Worm (Caenorhabditis elegans) whole organism, L3 larva: ENCODE data around the gene F38A5.8.

Source experiments
- R02D3.7 ChIP-seq: fragments of 150-350 bp; optimal IDR thresholded peaks from 2 replicates; lab custom pipeline; 2014; ENCODE audit warnings: missing biosample characterization, missing genetic modification characterization
- ZK546.5 ChIP-seq: sonication (generic microtip); optimal IDR thresholded peaks from 2 replicates; lab custom pipeline; 2017; ENCODE audit warnings: missing biosample characterization, missing genetic modification characterization
- aly-2 ChIP-seq: fragments of 150-350 bp; optimal IDR thresholded peaks from 2 replicates; lab custom pipeline; 2014; ENCODE audit warnings: missing biosample characterization, missing genetic modification characterization
- ama-1 ChIP-seq: fragments of 150-350 bp; optimal IDR thresholded peaks from 2 replicates; lab custom pipeline; 2018
- ceh-16 ChIP-seq: sonication (generic microtip); optimal IDR thresholded peaks from 2 replicates; lab custom pipeline; 2017; ENCODE audit warnings: missing biosample characterization, missing genetic modification characterization
- ceh-28 ChIP-seq: fragments of 150-350 bp; optimal IDR thresholded peaks from 2 replicates; lab custom pipeline; 2014; ENCODE audit warnings: missing biosample characterization, missing genetic modification reagents, missing genetic modification characterization
- ceh-82 ChIP-seq: fragments of 150-350 bp; optimal IDR thresholded peaks from 2 replicates; lab custom pipeline; 2014; ENCODE audit warnings: missing biosample characterization, missing genetic modification characterization
- ceh-9 ChIP-seq: sonication (generic microtip); optimal IDR thresholded peaks from 2 replicates; lab custom pipeline; 2018; ENCODE audit warnings: missing biosample characterization, missing genetic modification characterization
- daf-12 ChIP-seq: fragments of 150-350 bp; optimal IDR thresholded peaks from 2 replicates; lab custom pipeline; 2014; ENCODE audit warnings: missing biosample characterization, missing genetic modification reagents, missing genetic modification characterization
- egl-27 ChIP-seq: sonication (generic microtip); optimal IDR thresholded peaks from 4 replicates; lab custom pipeline; 2017; ENCODE audit warnings: missing biosample characterization, missing genetic modification reagents, missing genetic modification characterization
- egl-5 ChIP-seq: fragments of 150-350 bp; optimal IDR thresholded peaks from 2 replicates; lab custom pipeline; 2017; ENCODE audit warnings: missing biosample characterization, missing genetic modification reagents, missing genetic modification characterization, inconsistent platforms
- elt-1 ChIP-seq: fragments of 150-350 bp; optimal IDR thresholded peaks from 2 replicates; lab custom pipeline; 2014; ENCODE audit warnings: missing biosample characterization, missing genetic modification characterization
- elt-2 ChIP-seq: sonication (generic microtip); optimal IDR thresholded peaks from 2 replicates; lab custom pipeline; 2016; ENCODE audit warnings: missing genetic modification reagents, mild to moderate bottlenecking, missing genetic modification characterization, missing compliant biosample characterization
- elt-3 ChIP-seq, 3 experiments: fragments of 150-350 bp in 1 of 3; sonication (generic microtip) in 2 of 3; optimal IDR thresholded peaks; 2 replicates in 2 of 3; 4 replicates in 1 of 3; lab custom pipeline; 2014 to 2017; ENCODE audit warnings: missing biosample characterization in 3 of 3, missing genetic modification characterization in 3 of 3
- eor-1 ChIP-seq, 2 experiments: fragments of 150-350 bp; optimal IDR thresholded peaks; 2 replicates each; lab custom pipeline; 2014 to 2018; ENCODE audit warnings: missing biosample characterization in 2 of 2, missing genetic modification characterization in 2 of 2
- fkh-10 ChIP-seq: sonication (generic microtip); optimal IDR thresholded peaks from 2 replicates; lab custom pipeline; 2017; ENCODE audit warnings: missing biosample characterization, missing genetic modification reagents, missing genetic modification characterization
- fkh-2 ChIP-seq: fragments of 150-350 bp; optimal IDR thresholded peaks from 2 replicates; lab custom pipeline; 2014; ENCODE audit warnings: missing biosample characterization, missing genetic modification reagents, missing genetic modification characterization
- fos-1 ChIP-seq: fragments of 150-350 bp; optimal IDR thresholded peaks from 2 replicates; lab custom pipeline; 2014; ENCODE audit warnings: missing biosample characterization, missing genetic modification characterization
- hmg-11 ChIP-seq: sonication (generic microtip); optimal IDR thresholded peaks from 2 replicates; lab custom pipeline; 2016; ENCODE audit warnings: missing genetic modification characterization, missing compliant biosample characterization
- jun-1 ChIP-seq: fragments of 150-350 bp; optimal IDR thresholded peaks from 2 replicates; lab custom pipeline; 2014; ENCODE audit warnings: missing biosample characterization, missing genetic modification reagents, missing genetic modification characterization
- lin-15B ChIP-seq: fragments of 150-350 bp; optimal IDR thresholded peaks from 2 replicates; lab custom pipeline; 2014; ENCODE audit warnings: missing biosample characterization, missing genetic modification characterization
- lin-39 ChIP-seq: fragments of 150-350 bp; optimal IDR thresholded peaks from 2 replicates; lab custom pipeline; 2018; ENCODE audit warnings: missing biosample characterization, missing genetic modification reagents, missing genetic modification characterization
- lsy-12 ChIP-seq: sonication (generic microtip); optimal IDR thresholded peaks from 2 replicates; lab custom pipeline; 2016; ENCODE audit warnings: mild to moderate bottlenecking, missing genetic modification characterization, missing compliant biosample characterization
- mdl-1 ChIP-seq: fragments of 150-350 bp; optimal IDR thresholded peaks from 2 replicates; lab custom pipeline; 2014; ENCODE audit warnings: missing biosample characterization, missing genetic modification characterization
- mml-1 ChIP-seq: fragments of 150-350 bp; sonication (generic microtip); optimal IDR thresholded peaks from 3 replicates; lab custom pipeline; 2014; ENCODE audit warnings: missing biosample characterization, missing genetic modification characterization
- nfya-1 ChIP-seq: sonication (generic microtip); optimal IDR thresholded peaks from 2 replicates; lab custom pipeline; 2017; ENCODE audit warnings: missing genetic modification characterization, mild to moderate bottlenecking, missing compliant biosample characterization, antibody characterized with exemption, moderate library complexity; ENCODE audit not compliant: insufficient read depth
- nhr-11 ChIP-seq: fragments of 150-350 bp; optimal IDR thresholded peaks from 2 replicates; lab custom pipeline; 2014; ENCODE audit warnings: missing biosample characterization, missing genetic modification characterization
- nhr-12 ChIP-seq: fragments of 150-350 bp; optimal IDR thresholded peaks from 2 replicates; lab custom pipeline; 2014; ENCODE audit warnings: missing biosample characterization, missing genetic modification characterization
- nhr-23 ChIP-seq: fragments of 150-350 bp; optimal IDR thresholded peaks from 2 replicates; lab custom pipeline; 2014; ENCODE audit warnings: missing biosample characterization, missing genetic modification reagents, missing genetic modification characterization
- nhr-237 ChIP-seq: fragments of 150-350 bp; optimal IDR thresholded peaks from 2 replicates; lab custom pipeline; 2014; ENCODE audit warnings: missing biosample characterization, missing genetic modification characterization
- nhr-25 ChIP-seq: sonication (generic microtip); optimal IDR thresholded peaks from 2 replicates; lab custom pipeline; 2017; ENCODE audit warnings: missing biosample characterization, missing genetic modification characterization
- nhr-28 ChIP-seq: fragments of 150-350 bp; optimal IDR thresholded peaks from 2 replicates; lab custom pipeline; 2014; ENCODE audit warnings: missing biosample characterization, missing genetic modification characterization
- nhr-43 ChIP-seq: sonication (generic microtip); optimal IDR thresholded peaks from 2 replicates; lab custom pipeline; 2016; ENCODE audit warnings: mild to moderate bottlenecking, missing genetic modification characterization, missing compliant biosample characterization; ENCODE audit not compliant: poor library complexity, severe bottlenecking
- nhr-67 ChIP-seq: fragments of 150-350 bp; optimal IDR thresholded peaks from 2 replicates; lab custom pipeline; 2014; ENCODE audit warnings: missing biosample characterization, missing genetic modification characterization
- nhr-76 ChIP-seq: fragments of 150-350 bp; sonication (generic microtip); optimal IDR thresholded peaks from 5 replicates; lab custom pipeline; 2014; ENCODE audit warnings: missing biosample characterization, missing genetic modification characterization
- nhr-77 ChIP-seq: fragments of 150-350 bp; optimal IDR thresholded peaks from 2 replicates; lab custom pipeline; 2014; ENCODE audit warnings: missing biosample characterization, missing genetic modification characterization
- pha-4 ChIP-seq: fragments of 150-350 bp; optimal IDR thresholded peaks from 2 replicates; lab custom pipeline; 2014; ENCODE audit warnings: missing biosample characterization, missing genetic modification reagents, missing genetic modification characterization
- pqm-1 ChIP-seq: fragments of 150-350 bp; optimal IDR thresholded peaks from 2 replicates; lab custom pipeline; 2017; ENCODE audit warnings: missing biosample characterization, missing genetic modification characterization, inconsistent platforms
- sea-2 ChIP-seq: fragments of 150-350 bp; sonication (generic microtip); optimal IDR thresholded peaks from 4 replicates; lab custom pipeline; 2014; ENCODE audit warnings: missing biosample characterization, missing genetic modification reagents, missing genetic modification characterization
- skn-1 ChIP-seq: fragments of 150-350 bp; optimal IDR thresholded peaks from 2 replicates; lab custom pipeline; 2014; ENCODE audit warnings: missing biosample characterization, missing genetic modification characterization
- snpc-4 ChIP-seq: fragments of 150-350 bp; optimal IDR thresholded peaks from 2 replicates; lab custom pipeline; 2014; ENCODE audit warnings: missing biosample characterization, missing genetic modification characterization
- tbx-2 ChIP-seq: sonication (generic microtip); optimal IDR thresholded peaks from 2 replicates; lab custom pipeline; 2016; ENCODE audit warnings: mild to moderate bottlenecking, missing genetic modification characterization, missing compliant biosample characterization
- unc-39 ChIP-seq: sonication (generic microtip); optimal IDR thresholded peaks from 4 replicates; lab custom pipeline; 2017; ENCODE audit warnings: missing biosample characterization, missing genetic modification characterization
- unc-62 ChIP-seq: fragments of 150-350 bp; sonication (generic microtip); optimal IDR thresholded peaks from 4 replicates; lab custom pipeline; 2014; ENCODE audit warnings: missing biosample characterization, missing genetic modification reagents, missing genetic modification characterization
- zag-1 ChIP-seq: fragments of 150-350 bp; optimal IDR thresholded peaks from 2 replicates; lab custom pipeline; 2014; ENCODE audit warnings: missing biosample characterization, missing genetic modification characterization
- ztf-11 ChIP-seq: fragments of 150-350 bp; optimal IDR thresholded peaks from 2 replicates; lab custom pipeline; 2014; ENCODE audit warnings: missing biosample characterization, missing genetic modification characterization
- ztf-4 ChIP-seq: fragments of 150-350 bp; optimal IDR thresholded peaks from 2 replicates; lab custom pipeline; 2014; ENCODE audit warnings: missing biosample characterization, missing genetic modification characterization

F38A5.8 gene

DNA sequence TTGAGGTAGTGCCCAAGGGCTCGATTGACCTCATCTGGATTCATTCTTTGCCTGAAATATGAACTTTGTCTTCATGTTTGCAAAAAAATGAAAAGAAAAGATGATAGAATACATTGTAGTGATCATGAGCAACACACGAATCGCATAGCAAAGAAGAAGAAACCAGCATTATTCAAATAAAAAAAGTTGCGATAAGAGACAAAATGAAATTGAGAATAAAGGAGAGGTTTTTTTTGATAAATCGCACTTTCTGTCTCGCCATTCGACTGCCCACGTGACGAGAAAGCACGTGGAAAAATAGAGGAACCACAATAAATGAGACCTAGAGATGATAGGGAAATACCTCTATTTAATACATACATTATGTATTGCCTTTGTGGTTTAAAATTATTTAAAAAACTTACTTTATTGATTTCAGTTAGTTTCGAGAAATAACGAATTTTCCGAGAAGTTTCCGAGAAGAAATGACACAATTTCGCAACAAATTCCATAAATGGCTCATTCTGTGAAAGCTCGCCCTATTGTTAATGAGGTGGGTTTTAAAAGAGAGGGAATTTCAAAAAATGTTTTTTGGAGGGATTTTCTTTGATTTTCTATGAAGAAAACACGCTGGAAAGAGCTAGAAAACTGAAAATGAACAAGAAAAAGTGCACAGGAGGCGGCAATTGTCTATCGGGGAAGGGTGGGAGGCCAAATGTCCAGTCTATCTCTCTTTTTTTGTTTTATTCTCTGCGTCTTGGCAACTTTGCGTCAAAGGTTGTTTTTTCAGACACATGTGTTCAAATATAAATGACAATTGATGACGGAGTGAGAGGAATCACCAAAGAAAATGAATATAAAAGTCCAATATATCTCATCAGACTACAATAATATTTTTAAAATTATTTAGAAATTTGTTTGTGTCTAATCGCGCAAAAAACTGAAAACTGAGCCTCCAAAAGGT lies 43.9 kb upstream of the F38A5.8 start, which contains the start of gene paqr-1:
Gene paqr-1, minus strand, starts transcription at position 51 of the 943 bp plus-strand sequence.
- no peak for TF ChIP-seq jun-1
- no peak for TF ChIP-seq ztf-11 (tag; lab: Kevin White, UChicago)
- no peak for TF ChIP-seq nhr-28 (tag; lab: Kevin White, UChicago)
- no peak for TF ChIP-seq ceh-82 (tag; lab: Kevin White, UChicago)
- no peak for TF ChIP-seq nhr-67 (tag; lab: Kevin White, UChicago)
- TF ChIP-seq egl-27, result no peak
- TF ChIP-seq elt-1 (tag; lab: Kevin White, UChicago), result no peak
- TF ChIP-seq sea-2 (GFP tag; lab: Kevin White, UChicago), result no peak
- no peak for TF ChIP-seq ztf-4 (tag; lab: Kevin White, UChicago)
- TF ChIP-seq fkh-2 (tag; lab: Kevin White, UChicago), result no peak
- no peak for TF ChIP-seq ama-1 (lab: Kevin White, UChicago)
- no peak for TF ChIP-seq R02D3.7 (tag; lab: Kevin White, UChicago)
- TF ChIP-seq nhr-23, result no peak
- peak; percentile 77 for TF ChIP-seq egl-5 (tag; lab: Kevin White, UChicago)
- peak; percentile 0 for TF ChIP-seq elt-2 (tag; lab: Kevin White, UChicago)
- TF ChIP-seq unc-62, result no peak
- peak; percentile 16 for TF ChIP-seq lin-39 (tag; lab: Kevin White, UChicago)
- TF ChIP-seq lsy-12 (tag; lab: Kevin White, UChicago), result no peak
- no peak for TF ChIP-seq nhr-12 (tag; lab: Kevin White, UChicago)
- no peak for TF ChIP-seq zag-1
- TF ChIP-seq ZK546.5, result no peak
- TF ChIP-seq aly-2 (tag; lab: Kevin White, UChicago), result no peak
- no peak for TF ChIP-seq ceh-28 (tag; lab: Kevin White, UChicago)
- TF ChIP-seq tbx-2 (tag; lab: Kevin White, UChicago), result no peak
- no peak for TF ChIP-seq nhr-11 (tag; lab: Kevin White, UChicago)
- TF ChIP-seq nfya-1 (tag; lab: Kevin White, UChicago), result peak; percentile 37
- peak; percentile 29 for TF ChIP-seq pqm-1 (tag; lab: Kevin White, UChicago)
- peak; percentile 41 for TF ChIP-seq mdl-1 (tag; lab: Kevin White, UChicago)
- TF ChIP-seq snpc-4 (tag; lab: Kevin White, UChicago), result no peak
- TF ChIP-seq nhr-76 (tag; lab: Kevin White, UChicago), result no peak
- TF ChIP-seq mml-1 (tag; lab: Kevin White, UChicago), result no peak
- TF ChIP-seq nhr-77, result no peak
- no peak for TF ChIP-seq skn-1 (tag; lab: Kevin White, UChicago)
- no peak for TF ChIP-seq nhr-237 (tag; lab: Kevin White, UChicago)
- peak; percentile 6 for TF ChIP-seq fos-1 (tag; lab: Kevin White, UChicago)
- no peak for TF ChIP-seq nhr-43 (tag; lab: Kevin White, UChicago)
- no peak for TF ChIP-seq daf-12 (tag; lab: Kevin White, UChicago)
- TF ChIP-seq elt-3 (tag; optimal IDR thresholded peaks at IDR 0.05; lab: Kevin White, UChicago), result no peak
- no peak for TF ChIP-seq nhr-25 (tag; lab: Kevin White, UChicago)
- no peak for TF ChIP-seq ceh-16 (tag; lab: Kevin White, UChicago)
- TF ChIP-seq unc-39 (tag; lab: Kevin White, UChicago), result no peak
- no peak for TF ChIP-seq eor-1 (tag; optimal IDR thresholded peaks at IDR 0.05; lab: Kevin White, UChicago)
- no peak for TF ChIP-seq hmg-11 (tag; lab: Kevin White, UChicago)
- no peak for TF ChIP-seq ceh-9
- no peak for TF ChIP-seq fkh-10 (GFP tag; lab: Kevin White, UChicago)
- peak; percentile 53 for TF ChIP-seq lin-15B (tag; lab: Kevin White, UChicago)
- TF ChIP-seq pha-4 (tag; lab: Kevin White, UChicago), result peak; percentile 6
